Worm (Caenorhabditis elegans): ENCODE data around the gene Y59A8B.12.

Y59A8B.12 gene

DNA sequence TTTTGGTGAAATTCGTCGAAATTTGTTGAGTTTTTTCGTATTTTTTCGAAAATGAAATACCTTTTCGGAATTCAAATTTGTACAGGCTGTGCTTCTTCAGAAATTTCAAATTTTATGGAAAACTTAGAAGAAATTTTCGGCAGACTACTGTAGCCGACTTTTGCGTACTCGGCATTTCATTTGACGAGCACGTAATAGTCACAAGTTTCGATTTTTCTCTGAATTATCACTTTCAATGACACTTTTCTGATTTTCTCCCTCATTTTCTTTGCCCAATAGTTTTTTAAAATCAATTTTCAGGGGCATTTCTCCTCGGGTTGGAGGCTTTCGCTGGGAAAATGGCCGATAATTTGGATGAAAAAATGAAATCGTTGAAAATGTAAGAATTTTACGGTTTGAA is 37.6 kb upstream of the Y59A8B.12 start, which contains the start of gene fbxa-107:
fbxa-107 (plus strand) TSS at position 301 of the 400 bp plus-strand sequence.
- no peak for TF ChIP-seq tbx-11 (GFP tag; IDR thresholded peaks at IDR 0.05)
- no peak for TF ChIP-seq pes-1 (GFP tag; IDR thresholded peaks at IDR 0.05)
- TF ChIP-seq tbx-37 (GFP tag; conservative IDR thresholded peaks at IDR 0.05): no peak
- no peak for TF ChIP-seq hmbx-1 (tag; optimal IDR thresholded peaks at IDR 0.05)
- TF ChIP-seq hnd-1 (tag; optimal IDR thresholded peaks at IDR 0.05): no peak
- no peak for TF ChIP-seq sea-1 (GFP tag; conservative IDR thresholded peaks at IDR 0.05)
- no peak for TF ChIP-seq B0310.2 (tag; optimal IDR thresholded peaks at IDR 0.05)
- no peak for TF ChIP-seq flt-1 (GFP tag; IDR thresholded peaks at IDR 0.05)
- TF ChIP-seq scrt-1 (GFP tag; IDR thresholded peaks at IDR 0.05): no peak
- no peak for TF ChIP-seq F13C5.2 (tag; optimal IDR thresholded peaks at IDR 0.05)
- no peak for TF ChIP-seq ceh-13 (GFP tag; optimal IDR thresholded peaks at IDR 0.05)
- no peak for TF ChIP-seq hmg-4 (GFP tag; optimal IDR thresholded peaks at IDR 0.05)
- no peak for TF ChIP-seq ets-7 (tag; optimal IDR thresholded peaks at IDR 0.05)
- no peak for TF ChIP-seq aly-1 (tag; optimal IDR thresholded peaks at IDR 0.05)
- TF ChIP-seq tra-4 (tag; optimal IDR thresholded peaks at IDR 0.05): no peak

DNA sequence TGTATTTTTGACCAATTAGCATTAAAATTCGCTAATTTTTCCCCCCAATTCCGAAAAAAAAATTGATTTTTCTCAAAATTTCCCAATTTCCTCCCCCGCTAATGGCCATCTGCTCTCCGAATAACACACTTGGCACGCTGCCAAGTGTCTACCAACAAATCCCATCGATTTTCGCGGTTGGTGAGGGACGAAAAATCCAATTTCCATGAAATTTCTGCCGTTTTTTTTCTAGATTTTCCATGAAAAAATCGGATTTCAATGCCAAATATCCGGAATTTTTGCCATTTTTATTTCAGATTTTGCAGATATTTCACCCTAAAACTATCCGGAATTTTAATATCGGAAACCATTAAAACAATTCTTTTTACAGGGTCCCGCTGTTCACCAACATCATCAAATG is 23.4 kb upstream of the Y59A8B.12 start:
- TF ChIP-seq ceh-13 (GFP tag; optimal IDR thresholded peaks at IDR 0.05) (no peak), B0310.2 (tag; optimal IDR thresholded peaks at IDR 0.05) (no peak), tbx-37 (GFP tag; conservative IDR thresholded peaks at IDR 0.05) (no peak), flt-1 (GFP tag; IDR thresholded peaks at IDR 0.05) (no peak), ceh-36 (tag; optimal IDR thresholded peaks at IDR 0.05) (no peak), tbx-11 (GFP tag; IDR thresholded peaks at IDR 0.05) (no peak), hnd-1 (tag; optimal IDR thresholded peaks at IDR 0.05) (no peak), aly-1 (tag; optimal IDR thresholded peaks at IDR 0.05) (no peak), pes-1 (GFP tag; IDR thresholded peaks at IDR 0.05) (no peak)

DNA sequence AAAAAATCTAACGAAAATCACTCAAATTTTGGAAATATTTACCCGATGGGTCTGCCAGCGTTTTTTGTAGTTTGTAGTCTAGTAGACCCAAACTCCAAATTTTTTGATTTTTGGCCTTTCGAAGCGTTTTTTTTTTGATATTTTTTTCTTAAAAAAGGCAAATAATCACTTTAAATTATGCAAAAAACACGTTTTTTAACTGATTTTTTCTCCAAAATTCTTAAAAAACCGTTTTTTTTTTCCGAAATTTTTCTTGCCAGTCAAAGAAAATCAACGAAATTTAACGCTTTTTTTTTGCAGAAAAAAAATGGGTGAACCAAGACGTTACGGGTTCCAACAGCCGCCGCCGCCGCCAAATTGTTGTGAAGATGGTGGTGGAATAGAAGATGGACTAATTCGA is 21.9 kb upstream of the Y59A8B.12 start, which contains the start of gene Y37H2A.1:
Y37H2A.1 (plus strand) TSS at position 301 of the 400 bp plus-strand sequence.
- TF ChIP-seq pes-1 (GFP tag; IDR thresholded peaks at IDR 0.05): no peak
- no peak for TF ChIP-seq tra-4 (tag; optimal IDR thresholded peaks at IDR 0.05)
- no peak for TF ChIP-seq tbx-11 (GFP tag; IDR thresholded peaks at IDR 0.05)
- no peak for TF ChIP-seq B0310.2 (tag; optimal IDR thresholded peaks at IDR 0.05)
- TF ChIP-seq ceh-13 (GFP tag; optimal IDR thresholded peaks at IDR 0.05): no peak
- no peak for TF ChIP-seq tbx-37 (GFP tag; conservative IDR thresholded peaks at IDR 0.05)
- TF ChIP-seq ets-7 (tag; optimal IDR thresholded peaks at IDR 0.05): no peak
- no peak for TF ChIP-seq ama-1 (optimal IDR thresholded peaks at IDR 0.05)
- no peak for TF ChIP-seq hmg-4 (GFP tag; optimal IDR thresholded peaks at IDR 0.05)
- no peak for TF ChIP-seq aly-1 (tag; optimal IDR thresholded peaks at IDR 0.05)
- no peak for TF ChIP-seq flt-1 (GFP tag; IDR thresholded peaks at IDR 0.05)
- TF ChIP-seq hmbx-1 (tag; optimal IDR thresholded peaks at IDR 0.05): no peak

- no peak for TF ChIP-seq hmbx-1 (tag; optimal IDR thresholded peaks at IDR 0.05)
- TF ChIP-seq ceh-36 (tag; optimal IDR thresholded peaks at IDR 0.05): no peak
- no peak for TF ChIP-seq B0310.2 (tag; optimal IDR thresholded peaks at IDR 0.05)
- TF ChIP-seq ceh-13 (GFP tag; optimal IDR thresholded peaks at IDR 0.05): no peak
- TF ChIP-seq aly-1 (tag; optimal IDR thresholded peaks at IDR 0.05): no peak
- TF ChIP-seq F13C5.2 (tag; optimal IDR thresholded peaks at IDR 0.05): no peak
- TF ChIP-seq scrt-1 (GFP tag; IDR thresholded peaks at IDR 0.05): no peak
- TF ChIP-seq sea-1 (GFP tag; conservative IDR thresholded peaks at IDR 0.05): no peak
- no peak for TF ChIP-seq tbx-37 (GFP tag; conservative IDR thresholded peaks at IDR 0.05)
- TF ChIP-seq pes-1 (GFP tag; IDR thresholded peaks at IDR 0.05): no peak
- TF ChIP-seq ets-7 (tag; optimal IDR thresholded peaks at IDR 0.05): no peak
Measured at ce11 chrV:18106055-18106454, 20.0 kb upstream of the Y59A8B.12 start.

- TF ChIP-seq hmbx-1 (tag; optimal IDR thresholded peaks at IDR 0.05): no peak
- TF ChIP-seq ama-1 (optimal IDR thresholded peaks at IDR 0.05): no peak
- TF ChIP-seq hmg-4 (GFP tag; optimal IDR thresholded peaks at IDR 0.05): no peak
- TF ChIP-seq flt-1 (GFP tag; IDR thresholded peaks at IDR 0.05): no peak
- no peak for TF ChIP-seq B0310.2 (tag; optimal IDR thresholded peaks at IDR 0.05)
- no peak for TF ChIP-seq sea-1 (GFP tag; conservative IDR thresholded peaks at IDR 0.05)
- TF ChIP-seq ceh-36 (tag; optimal IDR thresholded peaks at IDR 0.05): no peak
- TF ChIP-seq pes-1 (GFP tag; IDR thresholded peaks at IDR 0.05): no peak
- TF ChIP-seq tbx-37 (GFP tag; conservative IDR thresholded peaks at IDR 0.05): no peak
- no peak for TF ChIP-seq scrt-1 (GFP tag; IDR thresholded peaks at IDR 0.05)
- TF ChIP-seq ets-7 (tag; optimal IDR thresholded peaks at IDR 0.05): no peak
Measured at ce11 chrV:18098387-18098786, 12.4 kb upstream of the Y59A8B.12 start, which contains the start of gene par-4. par-4 (plus strand) TSS chrV:18098687.

DNA sequence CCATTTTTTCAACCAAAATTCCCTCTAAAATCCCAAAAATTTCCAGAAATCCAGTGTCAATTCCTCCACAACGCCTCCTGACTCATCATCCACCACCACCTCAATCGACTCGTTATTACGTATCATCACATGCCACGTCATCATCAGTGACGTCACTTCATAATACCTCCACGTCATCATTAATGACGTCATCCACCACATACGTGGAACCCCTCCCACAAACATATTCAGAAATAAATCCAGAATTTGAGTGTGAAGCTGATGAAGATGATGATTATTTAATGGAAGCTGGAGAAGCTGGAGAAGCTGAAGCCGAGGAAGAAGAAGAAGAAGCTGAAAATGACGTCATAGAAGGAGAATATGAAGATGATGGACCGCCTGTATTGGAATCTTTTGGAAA is 7.9 kb upstream of the Y59A8B.12 start:
- no peak for TF ChIP-seq hnd-1 (tag; optimal IDR thresholded peaks at IDR 0.05)
- no peak for TF ChIP-seq ama-1 (optimal IDR thresholded peaks at IDR 0.05)
- no peak for TF ChIP-seq tra-4 (tag; optimal IDR thresholded peaks at IDR 0.05)
- no peak for TF ChIP-seq flt-1 (GFP tag; IDR thresholded peaks at IDR 0.05)
- TF ChIP-seq hmg-4 (GFP tag; optimal IDR thresholded peaks at IDR 0.05): no peak
- TF ChIP-seq ets-7 (tag; optimal IDR thresholded peaks at IDR 0.05): no peak
- no peak for TF ChIP-seq sea-1 (GFP tag; conservative IDR thresholded peaks at IDR 0.05)
- TF ChIP-seq tbx-37 (GFP tag; conservative IDR thresholded peaks at IDR 0.05): no peak
- no peak for TF ChIP-seq B0310.2 (tag; optimal IDR thresholded peaks at IDR 0.05)
- no peak for TF ChIP-seq ceh-36 (tag; optimal IDR thresholded peaks at IDR 0.05)
- TF ChIP-seq hmbx-1 (tag; optimal IDR thresholded peaks at IDR 0.05): no peak
- no peak for TF ChIP-seq ceh-13 (GFP tag; optimal IDR thresholded peaks at IDR 0.05)
- no peak for TF ChIP-seq F13C5.2 (tag; optimal IDR thresholded peaks at IDR 0.05)
- no peak for TF ChIP-seq scrt-1 (GFP tag; IDR thresholded peaks at IDR 0.05)

DNA sequence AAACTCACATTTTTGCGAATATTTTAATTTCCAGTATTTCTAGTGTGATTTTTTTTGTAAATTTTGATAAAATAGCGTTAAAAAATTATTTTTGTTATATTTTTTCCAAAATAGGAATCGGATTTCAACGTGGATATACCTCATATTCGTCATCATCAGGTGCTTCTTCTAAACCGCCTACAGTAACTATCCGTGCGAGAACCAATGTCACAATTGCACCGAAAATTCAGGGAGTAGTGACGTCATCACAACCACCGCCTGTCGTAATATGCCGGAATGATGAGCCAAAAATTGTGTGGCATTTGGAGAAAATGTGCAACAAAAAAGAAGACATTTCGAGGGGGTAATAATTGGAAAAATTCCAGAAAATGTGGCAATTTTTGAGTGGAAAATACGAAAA is 5.2 kb upstream of the Y59A8B.12 start:
- TF ChIP-seq hmg-4 (GFP tag; optimal IDR thresholded peaks at IDR 0.05): no peak
- TF ChIP-seq tra-4 (tag; optimal IDR thresholded peaks at IDR 0.05): no peak
- TF ChIP-seq ceh-13 (GFP tag; optimal IDR thresholded peaks at IDR 0.05): no peak
- TF ChIP-seq pes-1 (GFP tag; IDR thresholded peaks at IDR 0.05): no peak
- no peak for TF ChIP-seq ceh-36 (tag; optimal IDR thresholded peaks at IDR 0.05)
- TF ChIP-seq ets-7 (tag; optimal IDR thresholded peaks at IDR 0.05): no peak
- no peak for TF ChIP-seq hmbx-1 (tag; optimal IDR thresholded peaks at IDR 0.05)
- TF ChIP-seq flt-1 (GFP tag; IDR thresholded peaks at IDR 0.05): no peak
- TF ChIP-seq B0310.2 (tag; optimal IDR thresholded peaks at IDR 0.05): no peak
- no peak for TF ChIP-seq F13C5.2 (tag; optimal IDR thresholded peaks at IDR 0.05)
- TF ChIP-seq sea-1 (GFP tag; conservative IDR thresholded peaks at IDR 0.05): no peak
- TF ChIP-seq tbx-37 (GFP tag; conservative IDR thresholded peaks at IDR 0.05): no peak
